Fruit fly (Drosophila melanogaster) S2 (cell line): ENCODE data around the gene COX8.

ENCODE experiments used
- CG8478 ChIP-seq: fragments of >200 bp; optimal IDR thresholded peaks from 2 replicates; lab custom pipeline; 2018
- CTCF ChIP-seq, 2 experiments: fragments of >200 bp; optimal IDR thresholded peaks; 2 replicates each; lab custom pipeline; 2018

DNA sequence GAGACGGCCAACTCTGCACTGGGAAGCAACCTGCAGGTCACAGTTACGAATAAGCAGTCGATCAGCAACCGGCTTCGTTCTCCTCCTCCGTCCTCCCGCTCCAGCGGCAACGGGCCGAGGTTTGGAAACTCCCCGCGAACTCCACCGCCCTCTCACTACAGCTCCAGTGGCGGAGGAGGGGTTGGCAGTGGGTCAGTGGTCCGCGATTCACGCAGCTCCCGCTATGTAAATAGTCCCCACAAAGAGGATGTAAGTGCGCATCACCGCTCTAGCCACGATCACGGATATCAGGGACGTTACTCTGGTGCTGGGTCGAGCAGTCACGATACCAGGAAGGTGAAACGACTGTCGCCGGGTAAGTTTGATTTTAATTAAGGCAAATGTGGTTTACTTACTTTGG is 20.9 kb downstream of the COX8 start:
- TF ChIP-seq CG8478 (lab: Kevin White, UChicago) (no peak), CTCF (optimal IDR thresholded peaks at IDR 0.05; lab: Kevin White, UChicago) (no peak)
